Worm (Caenorhabditis elegans): ENCODE measurements around the gene srz-69.

ce11 chrIV:3491477-3491876 is 14.5 kb upstream of the srz-69 start, which contains the start of gene srz-78:
- TF ChIP-seq W03F9.2 (tag; optimal IDR thresholded peaks at IDR 0.05): no peak
- TF ChIP-seq him-1 (tag; optimal IDR thresholded peaks at IDR 0.05): no peak
- TF ChIP-seq dao-5 (tag; optimal IDR thresholded peaks at IDR 0.05): no peak

All from whole organism, L4/young adult.